Worm (Caenorhabditis elegans) whole organism, L1 larva: ENCODE results near the gene spe-49.

Source experiments
- F16B12.6 ChIP-seq: fragments of 150-350 bp; optimal IDR thresholded peaks from 2 replicates; lab custom pipeline; 2014; ENCODE audit warnings: missing biosample characterization, missing genetic modification characterization
- elt-3 ChIP-seq, 6 experiments: fragments of 150-350 bp in 1 of 6; sonication (generic microtip); optimal IDR thresholded peaks; 2 replicates each; lab custom pipeline; 2017 to 2018; ENCODE audit warnings: missing biosample characterization in 6 of 6, missing genetic modification characterization in 6 of 6, inconsistent platforms in 1 of 6
- lin-15B ChIP-seq: fragments of 150-350 bp; sonication (generic microtip); optimal IDR thresholded peaks from 3 replicates; lab custom pipeline; 2014; ENCODE audit warnings: missing biosample characterization, missing genetic modification characterization
- lin-35 ChIP-seq, 2 experiments: fragments of 150-350 bp; optimal IDR thresholded peaks; 2 replicates each; lab custom pipeline; 2014; ENCODE audit warnings: missing biosample characterization in 2 of 2, missing genetic modification characterization in 2 of 2, missing genetic modification reagents in 2 of 2
- lin-39 ChIP-seq: fragments of 150-350 bp; optimal IDR thresholded peaks from 2 replicates; lab custom pipeline; 2014; ENCODE audit warnings: missing biosample characterization, missing genetic modification reagents, missing genetic modification characterization
- lsy-2 ChIP-seq, 2 experiments: fragments of 150-350 bp; optimal IDR thresholded peaks; 2 replicates each; lab custom pipeline; 2014; ENCODE audit warnings: missing biosample characterization in 2 of 2, missing genetic modification characterization in 2 of 2
- mdl-1 ChIP-seq, 2 experiments: fragments of 150-350 bp; optimal IDR thresholded peaks; 2 replicates each; lab custom pipeline; 2014 to 2017; ENCODE audit warnings: missing biosample characterization in 2 of 2, missing genetic modification characterization in 2 of 2, inconsistent platforms in 1 of 2
- nhr-19 ChIP-seq: fragments of 200-800 bp; sonication (Bioruptor generic); conservative IDR thresholded peaks from 2 replicates; pipeline ENCODE4 v1.3.6; 2022; ENCODE audit warnings: missing genetic modification characterization, missing compliant biosample characterization
- skn-1 ChIP-seq: fragments of 150-350 bp; optimal IDR thresholded peaks from 2 replicates; lab custom pipeline; 2014; ENCODE audit warnings: missing biosample characterization, missing genetic modification characterization
- snpc-4 ChIP-seq: fragments of 150-350 bp; optimal IDR thresholded peaks from 2 replicates; lab custom pipeline; 2014; ENCODE audit warnings: missing biosample characterization, missing genetic modification characterization
- sox-4 ChIP-seq: sonication (generic microtip); optimal IDR thresholded peaks from 2 replicates; lab custom pipeline; 2016; ENCODE audit warnings: missing genetic modification characterization, missing compliant biosample characterization
- unc-62 ChIP-seq: fragments of 150-350 bp; optimal IDR thresholded peaks from 2 replicates; lab custom pipeline; 2014; ENCODE audit warnings: missing biosample characterization, missing genetic modification reagents, missing genetic modification characterization
- vab-15 ChIP-seq: sonication (generic microtip); optimal IDR thresholded peaks from 2 replicates; lab custom pipeline; 2017; ENCODE audit warnings: missing genotype, mild to moderate bottlenecking, missing genetic modification characterization, missing compliant biosample characterization

DNA sequence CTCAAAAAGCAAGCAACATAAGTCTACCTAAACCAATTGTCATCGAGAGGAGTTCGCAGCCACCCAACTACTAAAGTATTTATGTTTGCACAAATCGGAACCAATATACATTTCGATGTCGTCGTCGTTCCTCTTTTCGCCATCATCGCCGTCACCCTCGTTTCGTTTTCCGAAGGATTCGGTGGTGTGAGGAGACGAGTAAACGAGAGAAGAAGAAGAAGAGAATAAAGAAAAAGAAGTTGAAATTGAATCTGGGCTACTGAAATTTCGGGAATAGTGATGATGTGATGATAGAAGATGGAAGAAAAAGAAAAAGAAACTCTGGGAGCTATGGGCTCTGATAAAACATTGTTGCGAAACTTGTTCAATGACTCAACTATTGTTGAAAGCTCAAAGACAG is 12.6 kb upstream of the spe-49 start:
- TF ChIP-seq skn-1 (tag; lab: Kevin White, UChicago) (no peak), lin-35 (GFP tag; optimal IDR thresholded peaks at IDR 0.05; lab: Kevin White, UChicago) (no peak), mdl-1 (tag; optimal IDR thresholded peaks at IDR 0.05; lab: Kevin White, UChicago) (no peak), unc-62 (no peak), snpc-4 (no peak), lsy-2 (tag; optimal IDR thresholded peaks at IDR 0.05; lab: Kevin White, UChicago) (no peak), elt-3 (tag; optimal IDR thresholded peaks at IDR 0.05; lab: Kevin White, UChicago) (no peak), vab-15 (tag; lab: Kevin White, UChicago) (no peak), lin-15B (tag; lab: Kevin White, UChicago) (no peak), sox-4 (tag; lab: Kevin White, UChicago) (no peak), nhr-19 (GFP tag; lab: Robert Waterston, UW) (no peak), F16B12.6 (no peak), lin-39 (tag; lab: Kevin White, UChicago) (no peak)
